Worm (Caenorhabditis elegans): ENCODE measurements around the gene best-12.

Gene best-12

DNA sequence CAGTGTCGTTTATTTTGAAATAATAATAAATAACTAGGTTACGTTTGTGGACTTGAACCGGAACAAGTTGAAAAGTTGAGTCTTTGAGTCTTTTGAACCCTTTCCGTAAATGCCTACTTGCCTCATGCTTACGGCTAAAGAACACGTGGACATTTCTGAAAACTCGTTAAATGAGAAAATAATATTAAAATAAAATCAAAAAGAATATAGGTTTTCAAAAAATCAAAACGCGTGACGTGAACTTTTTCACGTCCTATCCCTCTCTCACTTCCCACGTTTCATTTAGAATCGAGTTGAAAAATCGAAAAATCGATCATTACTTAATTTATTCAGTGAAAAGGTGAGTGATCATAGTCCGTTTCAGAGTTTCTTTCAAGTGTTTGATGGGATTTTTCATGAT lies at the start of gene best-12:
Gene best-12 (plus strand): TSS at position 301 of the 400 bp plus-strand sequence.
- TF ChIP-seq unc-62 (GFP tag; optimal IDR thresholded peaks at IDR 0.05): no peak

DNA sequence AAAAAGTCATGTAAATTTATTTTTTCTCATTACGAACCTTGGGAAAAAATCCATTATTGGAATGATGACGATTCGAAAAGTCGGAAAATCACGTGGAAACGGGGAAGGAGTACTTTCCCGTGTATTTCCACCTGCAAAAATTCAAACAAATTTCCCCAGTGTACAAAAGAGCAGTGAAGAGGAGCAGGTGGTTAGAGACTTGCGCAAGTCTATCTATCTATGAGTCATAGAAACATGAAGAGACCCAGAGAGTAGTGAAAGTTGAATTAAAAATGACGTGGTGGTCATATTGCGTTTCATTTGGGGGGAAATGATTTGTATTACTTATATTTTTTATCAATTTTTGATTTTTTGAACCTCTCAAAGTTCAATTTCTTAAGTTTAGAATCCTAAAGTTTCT lies 48.8 kb upstream of the best-12 start, which contains the start of gene nhr-50:
Gene nhr-50 (minus strand): TSS at position 199 of the 400 bp plus-strand sequence.
- TF ChIP-seq unc-62 (GFP tag; optimal IDR thresholded peaks at IDR 0.05): no peak

DNA sequence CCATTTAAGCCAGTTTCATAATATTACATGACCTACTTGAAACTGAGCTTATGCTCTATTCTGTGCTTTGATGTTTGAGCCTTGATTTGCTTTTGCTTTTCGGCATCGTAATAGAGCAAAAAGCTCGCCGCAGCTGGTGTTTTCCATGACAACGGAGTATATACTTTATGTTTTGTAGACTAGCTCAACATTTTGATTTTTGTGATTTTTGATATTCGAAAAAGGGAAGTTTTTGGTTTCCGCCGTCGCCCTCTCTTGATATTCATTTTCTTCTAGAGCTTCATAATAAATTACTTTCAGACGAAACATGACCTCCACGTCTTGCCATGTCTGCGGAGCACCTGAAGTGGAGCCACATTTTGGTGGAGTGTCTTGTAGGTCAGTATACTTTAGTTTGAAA lies 47.0 kb upstream of the best-12 start, which contains the start of gene nhr-63:
Gene nhr-63 (plus strand): TSS at position 301 of the 400 bp plus-strand sequence.
- TF ChIP-seq unc-62 (GFP tag; optimal IDR thresholded peaks at IDR 0.05): no peak

DNA sequence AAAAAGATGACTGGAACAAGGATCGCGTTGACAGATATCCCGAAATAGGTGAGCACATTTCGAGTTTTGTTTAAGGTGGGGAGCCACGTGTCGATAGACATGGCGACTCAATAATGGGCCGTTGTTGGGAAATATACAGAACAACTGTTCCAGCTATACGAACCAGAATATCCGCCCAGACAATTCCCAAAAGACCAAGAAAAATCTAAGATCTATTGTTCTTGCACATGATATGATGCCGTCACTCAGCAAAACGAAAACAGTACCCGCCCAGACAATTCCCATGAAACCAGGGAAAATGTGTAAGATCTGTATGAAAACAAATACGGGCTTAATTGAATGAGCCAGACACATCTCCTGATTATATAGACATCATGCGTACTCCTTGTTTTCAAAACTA lies 41.8 kb upstream of the best-12 start, which contains the start of gene str-231:
Gene str-231 (minus strand): TSS at position 101 of the 400 bp plus-strand sequence.
- TF ChIP-seq unc-62 (GFP tag; optimal IDR thresholded peaks at IDR 0.05): no peak

DNA sequence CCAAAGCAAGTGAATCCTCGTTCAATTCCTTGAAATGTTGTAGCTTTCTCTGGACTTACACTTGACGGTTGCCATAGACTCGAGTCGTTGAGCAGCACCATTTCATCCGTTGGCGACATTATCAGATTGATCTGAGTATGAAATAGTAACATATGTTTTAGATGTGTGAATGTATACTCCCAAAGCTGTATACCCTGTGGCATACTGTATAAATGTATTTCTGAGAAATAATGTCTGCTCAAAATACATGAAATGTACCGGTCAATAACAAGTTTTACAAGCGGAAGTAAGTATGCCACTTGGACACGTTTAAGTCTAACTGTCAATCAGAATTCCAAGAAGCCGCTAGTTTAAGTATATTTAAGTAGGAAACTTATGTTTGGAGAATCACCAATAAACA lies 39.7 kb upstream of the best-12 start, which contains the start of gene str-233:
Gene str-233 (minus strand): TSS at position 101 of the 400 bp plus-strand sequence.
- TF ChIP-seq unc-62 (GFP tag; optimal IDR thresholded peaks at IDR 0.05): no peak

DNA sequence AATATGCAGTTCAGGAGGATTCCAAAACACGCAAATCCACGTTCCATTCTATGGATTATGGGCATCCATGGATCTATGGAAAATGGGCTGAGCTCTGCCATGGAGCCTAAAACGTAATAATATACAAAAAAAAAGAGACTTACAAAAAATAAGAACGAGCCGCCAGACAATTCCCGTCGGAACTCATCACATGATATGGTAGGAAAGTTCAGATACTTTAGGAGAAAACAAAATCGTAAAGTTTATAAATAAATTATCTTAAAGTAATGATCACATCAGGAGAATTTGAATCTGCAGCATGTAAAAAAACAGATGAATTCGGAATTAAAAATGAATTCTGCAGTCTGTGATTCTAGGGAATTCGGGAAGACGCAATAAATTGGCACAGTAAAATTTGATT lies 33.6 kb upstream of the best-12 start, which contains the start of gene str-232:
Gene str-232 (minus strand): TSS at position 101 of the 400 bp plus-strand sequence.
- no peak for TF ChIP-seq unc-62 (GFP tag; optimal IDR thresholded peaks at IDR 0.05)

DNA sequence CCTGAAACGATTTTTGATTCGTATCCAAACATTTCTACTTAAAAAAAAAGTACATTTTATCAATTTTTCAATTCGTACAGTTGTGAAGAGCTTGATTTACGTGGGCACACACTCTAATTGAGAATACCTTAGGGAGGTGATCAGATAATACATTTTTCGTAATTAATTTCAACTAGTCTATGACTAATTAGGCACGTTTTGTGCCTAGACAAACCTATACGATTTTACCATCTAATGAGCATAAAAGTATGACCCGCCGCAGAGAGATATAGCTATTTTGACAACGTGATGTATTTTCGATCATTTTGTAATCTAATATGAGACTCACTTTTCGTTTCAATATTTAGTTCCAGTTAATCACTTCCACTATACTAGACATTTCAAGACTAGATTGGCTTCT lies 32.3 kb upstream of the best-12 start:
- no peak for TF ChIP-seq unc-62 (GFP tag; optimal IDR thresholded peaks at IDR 0.05)

DNA sequence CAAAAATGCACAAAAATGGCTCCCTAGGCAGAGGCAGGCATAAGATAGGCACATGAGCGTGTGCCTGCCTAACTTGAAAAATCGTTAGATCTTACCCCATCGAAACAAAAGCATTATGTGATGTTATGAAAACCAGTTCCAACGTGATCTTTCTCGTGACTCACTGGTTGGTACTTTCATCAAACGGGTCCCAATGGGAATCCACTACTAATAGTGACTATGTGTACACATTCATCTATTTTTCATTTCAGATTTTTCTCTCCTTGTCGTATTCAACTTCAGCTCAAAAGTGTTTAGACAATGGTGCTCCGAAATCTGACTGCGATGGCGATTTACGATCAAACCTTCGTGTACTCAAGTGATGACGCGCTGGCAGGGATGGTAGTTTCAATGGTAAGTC lies 31.6 kb upstream of the best-12 start, which contains the start of gene srx-43:
Gene srx-43 (plus strand): TSS at position 301 of the 400 bp plus-strand sequence.
- TF ChIP-seq unc-62 (GFP tag; optimal IDR thresholded peaks at IDR 0.05): no peak

DNA sequence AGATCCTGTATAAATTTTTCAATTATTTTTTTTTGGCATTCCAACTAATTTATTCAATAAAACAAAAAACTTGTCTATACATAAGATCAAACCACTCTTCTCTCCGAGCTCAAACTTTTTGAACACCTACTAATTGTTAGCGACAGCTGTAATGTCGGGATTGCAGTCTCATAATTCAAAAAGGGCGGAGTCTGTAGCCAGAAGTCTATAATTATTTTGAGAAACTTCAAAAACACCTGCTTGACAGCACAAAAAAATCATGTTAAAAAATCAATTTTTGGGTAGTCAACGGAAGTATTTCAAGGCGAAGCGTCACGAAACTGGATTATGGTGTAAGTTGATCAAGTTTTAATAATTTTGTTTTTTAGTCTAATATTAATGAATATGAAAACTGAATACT lies 29.2 kb upstream of the best-12 start, which contains the start of gene srx-44:
Gene srx-44 (plus strand): TSS at position 301 of the 400 bp plus-strand sequence.
- no peak for TF ChIP-seq unc-62 (GFP tag; optimal IDR thresholded peaks at IDR 0.05)

DNA sequence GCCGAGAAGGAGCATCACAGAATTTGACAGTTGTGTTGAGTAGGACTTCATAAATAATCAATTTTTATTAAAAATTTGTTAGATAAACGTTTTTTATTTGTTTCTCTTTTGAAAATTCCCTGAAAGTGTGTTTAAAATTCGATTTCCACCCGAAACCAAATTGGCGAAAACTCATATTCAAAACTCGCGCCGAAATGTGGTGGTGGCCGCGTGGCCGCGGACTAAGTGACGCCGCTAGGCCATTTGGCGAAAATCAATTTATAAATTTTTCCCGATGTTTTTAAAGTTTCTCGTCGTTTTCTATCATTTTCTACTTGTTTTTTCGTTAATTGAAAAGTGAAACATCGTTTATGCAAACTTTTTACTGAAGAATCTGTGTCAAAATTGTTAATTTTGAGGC lies 26.7 kb upstream of the best-12 start:
- no peak for TF ChIP-seq unc-62 (GFP tag; optimal IDR thresholded peaks at IDR 0.05)

DNA sequence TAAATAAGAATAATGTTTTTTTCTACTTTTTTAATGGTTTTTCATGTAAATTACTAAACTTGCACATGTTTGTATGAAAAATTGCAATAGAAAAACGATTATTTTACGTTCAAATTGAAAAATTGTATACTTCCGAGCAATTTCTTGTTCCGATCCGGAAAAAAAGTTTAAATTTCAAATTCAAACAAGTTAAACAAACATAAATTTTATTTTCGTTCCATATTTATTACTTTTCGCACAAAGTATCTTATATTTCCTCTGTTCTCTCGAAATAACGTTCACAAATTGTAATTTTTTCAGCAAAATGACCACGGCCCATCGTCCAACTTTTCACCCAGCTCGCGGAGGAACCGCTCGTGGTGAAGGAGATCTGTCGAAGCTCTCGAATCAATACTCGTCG lies 26.2 kb upstream of the best-12 start, which contains the start of gene cwc-15:
Gene cwc-15 (plus strand): TSS at position 301 of the 400 bp plus-strand sequence.
- no peak for TF ChIP-seq unc-62 (GFP tag; optimal IDR thresholded peaks at IDR 0.05)

DNA sequence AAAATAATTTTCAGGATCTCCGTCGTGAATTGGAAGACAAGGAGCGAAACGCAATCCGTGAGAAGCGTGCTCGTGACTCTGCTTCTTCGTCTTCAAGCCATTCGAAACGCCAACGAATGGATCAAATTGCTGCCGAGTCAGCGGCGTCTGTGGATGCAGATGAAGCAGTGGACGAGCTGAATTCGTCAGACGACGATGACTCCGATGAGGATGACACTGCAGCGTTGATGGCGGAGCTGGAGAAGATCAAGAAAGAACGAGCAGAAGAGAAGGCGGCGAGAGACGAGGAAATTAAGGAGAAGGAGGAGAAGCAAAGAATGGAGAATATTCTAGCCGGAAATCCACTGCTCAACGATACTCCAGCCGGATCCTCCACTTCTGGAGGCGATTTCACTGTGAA lies 25.7 kb upstream of the best-12 start:
- no peak for TF ChIP-seq unc-62 (GFP tag; optimal IDR thresholded peaks at IDR 0.05)

DNA sequence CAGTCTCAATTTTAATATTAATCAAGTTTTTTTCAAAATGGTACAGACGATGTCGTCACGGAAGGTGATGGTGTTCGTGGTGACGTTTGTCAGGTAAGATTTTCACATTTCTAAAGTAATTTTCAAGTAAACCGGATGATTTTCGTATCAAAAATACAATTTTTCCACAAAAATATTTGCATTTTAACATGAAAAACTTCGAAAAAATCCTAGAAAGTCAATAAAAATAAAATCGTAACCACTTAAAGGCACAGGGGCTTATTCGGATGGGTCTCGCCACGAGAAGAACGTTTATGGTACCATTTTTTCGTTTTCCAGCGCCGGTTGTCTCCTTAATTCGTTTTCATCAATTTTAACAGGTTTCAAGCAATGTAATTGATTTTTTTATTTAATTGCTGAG lies 25.0 kb upstream of the best-12 start, which contains the start of gene T10C6.6:
Gene T10C6.6 (plus strand): TSS at position 27 of the 400 bp plus-strand sequence.
- TF ChIP-seq unc-62 (GFP tag; optimal IDR thresholded peaks at IDR 0.05): no peak

DNA sequence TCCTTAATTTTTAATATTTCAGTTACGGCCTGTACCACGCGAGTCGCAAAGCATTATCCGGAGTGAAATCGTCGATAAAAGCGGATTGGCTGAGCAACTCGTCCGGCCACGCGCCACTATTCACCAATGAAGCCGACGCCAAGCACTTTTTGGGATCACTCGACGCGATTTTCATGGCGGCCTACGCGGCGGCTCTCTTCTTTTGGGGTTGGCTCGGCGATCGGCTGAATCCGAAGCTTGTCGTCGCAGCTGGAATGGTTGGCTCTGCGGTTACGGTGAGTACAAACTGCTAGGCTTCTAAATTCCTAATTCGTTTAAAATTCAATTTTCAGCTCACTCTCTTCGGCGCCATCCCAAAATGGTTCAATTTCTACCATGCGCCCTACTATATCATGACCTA lies 24.4 kb upstream of the best-12 start:
- TF ChIP-seq unc-62 (GFP tag; optimal IDR thresholded peaks at IDR 0.05): no peak

DNA sequence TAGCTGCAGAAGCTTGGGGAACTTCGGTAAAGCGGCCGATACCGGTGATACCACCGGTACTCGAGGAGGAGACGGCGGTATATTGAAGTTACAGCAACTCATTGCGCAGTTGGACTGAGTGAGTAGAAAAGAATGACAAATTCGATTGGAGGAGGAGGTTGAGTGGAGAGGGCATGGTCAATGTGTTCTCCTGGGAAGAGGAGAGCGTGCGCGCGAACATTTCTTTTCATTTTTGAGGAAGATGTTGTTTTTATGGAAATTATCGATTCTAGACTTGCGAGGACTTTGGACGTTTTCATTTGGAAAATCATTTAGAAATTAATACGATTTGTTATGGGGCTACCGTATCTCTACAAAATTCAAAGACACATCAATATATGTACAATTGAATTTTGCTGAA lies 20.0 kb upstream of the best-12 start:
- no peak for TF ChIP-seq unc-62 (GFP tag; optimal IDR thresholded peaks at IDR 0.05)

DNA sequence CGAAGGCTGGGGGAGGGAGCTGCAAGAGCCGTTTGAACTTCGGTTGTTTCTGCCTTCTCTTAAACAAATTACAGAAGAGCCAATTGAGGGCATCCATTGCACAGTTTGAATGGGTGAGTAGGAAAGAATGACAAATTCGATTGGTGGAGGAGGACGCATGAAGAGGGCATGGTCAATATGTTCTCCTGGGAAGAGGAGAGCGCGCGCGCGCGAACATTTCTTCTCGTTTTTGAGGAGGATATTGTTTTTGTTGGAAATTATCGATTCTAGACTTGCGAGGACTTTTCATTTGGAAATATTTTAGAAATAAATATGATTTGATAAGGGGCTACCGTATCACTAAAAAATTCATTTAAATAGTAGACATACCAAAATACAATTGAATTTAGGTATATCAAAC lies 17.7 kb upstream of the best-12 start, which contains the start of gene T10C6.7:
Gene T10C6.7 (minus strand): TSS at position 143 of the 400 bp plus-strand sequence.
- no peak for TF ChIP-seq unc-62 (GFP tag; optimal IDR thresholded peaks at IDR 0.05)

DNA sequence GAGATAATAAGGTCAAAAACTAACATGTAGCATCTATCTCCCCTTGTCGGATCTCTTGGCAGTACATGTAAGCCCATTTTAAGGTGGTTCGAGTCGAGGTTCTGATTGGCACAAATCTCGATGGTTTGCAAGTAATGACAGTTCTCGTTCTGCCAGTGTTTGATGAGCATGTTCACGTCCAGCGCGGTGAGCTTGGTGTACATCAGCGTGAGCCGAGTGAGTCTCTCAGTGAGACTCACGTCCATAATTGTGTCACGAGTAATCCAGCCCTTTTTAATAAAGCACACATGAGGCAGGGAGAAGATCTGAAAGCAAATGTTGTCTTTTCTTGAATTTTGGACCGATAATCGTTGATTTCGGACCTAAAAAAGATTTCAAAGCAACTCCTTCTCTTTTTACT lies 16.5 kb upstream of the best-12 start, which contains the start of gene T10C6.16:
Gene T10C6.16 (minus strand): TSS at position 245 of the 400 bp plus-strand sequence.
- no peak for TF ChIP-seq unc-62 (GFP tag; optimal IDR thresholded peaks at IDR 0.05)

Measured in whole organism, dauer.